Fruit fly (Drosophila melanogaster): ENCODE data around the gene opa.

dm6 chr3R:4905764-4906626 is 53.4 kb downstream of the opa start, which contains the start of gene Gnf1:
- no peak for TF ChIP-seq Hr83 (GFP tag; optimal IDR thresholded peaks at IDR 0.05; ENCODE audit: poor library complexity, severe bottlenecking)
- peak; percentile 40 for TF ChIP-seq Myc (optimal IDR thresholded peaks at IDR 0.05)
- TF ChIP-seq Sp1 (GFP tag; optimal IDR thresholded peaks at IDR 0.05): no peak
- TF ChIP-seq CrebA (GFP tag; optimal IDR thresholded peaks at IDR 0.05; ENCODE audit: borderline replicate concordance): no peak
- no peak for TF ChIP-seq Vsx2 (GFP tag; optimal IDR thresholded peaks at IDR 0.05; ENCODE audit: partially characterized antibody)
- TF ChIP-seq br (GFP tag; optimal IDR thresholded peaks at IDR 0.05): no peak
- no peak for TF ChIP-seq Jra (GFP tag; optimal IDR thresholded peaks at IDR 0.05)
